Worm (Caenorhabditis elegans) whole organism, L4 larva: Measurements from ENCODE around the gene ttr-20.

Source experiments
- ceh-32 ChIP-seq: sonication (generic microtip); optimal IDR thresholded peaks from 2 replicates; lab custom pipeline; 2016; ENCODE audit warnings: mild to moderate bottlenecking, missing genetic modification characterization, missing compliant biosample characterization; ENCODE audit not compliant: poor library complexity
- mdl-1 ChIP-seq, 2 experiments: fragments of 150-350 bp in 1 of 2; sonication (generic microtip) in 1 of 2; optimal IDR thresholded peaks; 2 replicates each; lab custom pipeline; 2014 to 2017; ENCODE audit warnings: missing biosample characterization in 2 of 2, missing genetic modification characterization in 2 of 2
- nhr-237 ChIP-seq: sonication (generic microtip); optimal IDR thresholded peaks from 2 replicates; lab custom pipeline; 2017; ENCODE audit warnings: missing biosample characterization, missing genetic modification characterization
- nhr-28 ChIP-seq: fragments of 150-350 bp; optimal IDR thresholded peaks from 2 replicates; lab custom pipeline; 2014; ENCODE audit warnings: missing biosample characterization, missing genetic modification characterization

ce11 chrIV:4259433-4259832 is 12.8 kb downstream of the ttr-20 start:
- TF ChIP-seq nhr-28 (tag; lab: Kevin White, UChicago), result peak; percentile 45
- TF ChIP-seq mdl-1 (tag; optimal IDR thresholded peaks at IDR 0.05; lab: Kevin White, UChicago), result no peak
- TF ChIP-seq nhr-237 (tag; lab: Kevin White, UChicago), result no peak
- no peak for TF ChIP-seq ceh-32 (tag; lab: Kevin White, UChicago)
